Worm (Caenorhabditis elegans): Measurements from ENCODE around the gene hpo-25.

Gene hpo-25

DNA sequence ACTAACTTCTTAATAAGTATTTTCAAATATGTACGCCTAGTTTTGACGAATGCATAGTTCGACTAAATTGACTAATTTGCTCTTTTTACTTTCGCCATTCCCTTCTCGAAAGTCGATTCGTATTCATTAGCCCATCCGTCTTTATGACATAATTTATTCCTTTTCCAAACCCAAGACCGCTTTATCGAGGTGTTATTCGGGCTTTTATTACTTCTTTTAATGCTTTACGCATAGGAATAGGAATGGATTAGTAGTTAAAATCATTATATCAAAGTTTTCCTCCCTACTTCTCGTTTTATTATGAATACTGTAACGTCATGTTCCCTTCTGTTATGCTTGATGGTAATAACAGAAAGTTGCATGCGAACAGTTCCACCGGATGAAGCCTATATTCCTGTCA, 5.9 kb downstream of the hpo-25 start, which contains the start of gene F16G10.2:
Gene F16G10.2, plus strand, starts transcription at position 301 of the 400 bp plus-strand sequence.
- TF ChIP-seq xbp-1 (tag; optimal IDR thresholded peaks at IDR 0.05) = no peak
- TF ChIP-seq C16A3.4 (tag; optimal IDR thresholded peaks at IDR 0.05) = no peak
- TF ChIP-seq fkh-10 (GFP tag; optimal IDR thresholded peaks at IDR 0.05) = no peak
- TF ChIP-seq unc-86 (tag; optimal IDR thresholded peaks at IDR 0.05) = no peak
- TF ChIP-seq sox-4 (tag; optimal IDR thresholded peaks at IDR 0.05) = no peak
- TF ChIP-seq snpc-4 (tag; optimal IDR thresholded peaks at IDR 0.05) = no peak
- no peak for TF ChIP-seq egl-27 (tag; optimal IDR thresholded peaks at IDR 0.05)
- no peak for TF ChIP-seq efl-3 (GFP tag; optimal IDR thresholded peaks at IDR 0.05)
- TF ChIP-seq nhr-77 (tag; optimal IDR thresholded peaks at IDR 0.05) = no peak
- no peak for TF ChIP-seq pax-3 (tag; optimal IDR thresholded peaks at IDR 0.05)
- no peak for TF ChIP-seq nhr-19 (GFP tag; conservative IDR thresholded peaks at IDR 0.05)
- no peak for TF ChIP-seq nhr-20 (tag; optimal IDR thresholded peaks at IDR 0.05)
- TF ChIP-seq ceh-88 (GFP tag; IDR thresholded peaks at IDR 0.05) = no peak
- TF ChIP-seq mdl-1 (tag; optimal IDR thresholded peaks at IDR 0.05) = no peak
- no peak for TF ChIP-seq aly-2 (tag; optimal IDR thresholded peaks at IDR 0.05)
- no peak for TF ChIP-seq ets-5 (GFP tag; IDR thresholded peaks at IDR 0.05)
- no peak for TF ChIP-seq tlp-1 (tag; optimal IDR thresholded peaks at IDR 0.05)
- TF ChIP-seq unc-62 (GFP tag; optimal IDR thresholded peaks at IDR 0.05) = no peak
- TF ChIP-seq C04F5.9 (tag; optimal IDR thresholded peaks at IDR 0.05) = no peak

- TF ChIP-seq nhr-85 (tag) = no peak
- no peak for TF ChIP-seq ces-1 (GFP tag; optimal IDR thresholded peaks at IDR 0.05)
- no peak for TF ChIP-seq nhr-20 (tag; optimal IDR thresholded peaks at IDR 0.05)
- no peak for TF ChIP-seq dpl-1 (GFP tag; optimal IDR thresholded peaks at IDR 0.05)
- TF ChIP-seq snpc-4 (tag; optimal IDR thresholded peaks at IDR 0.05) = no peak
- TF ChIP-seq ceh-63 (GFP tag; optimal IDR thresholded peaks at IDR 0.05) = no peak
- no peak for TF ChIP-seq C34B4.2 (tag; optimal IDR thresholded peaks at IDR 0.05)
- TF ChIP-seq egl-13 (tag; optimal IDR thresholded peaks at IDR 0.05) = no peak
Observed at ce11 chrII:2377751-2378150, 8.7 kb downstream of the hpo-25 start, which contains the start of gene F16G10.6. TSS of gene F16G10.6 (minus strand) at chrII:2377851.

- no peak for TF ChIP-seq Y116A8C.19 (tag; optimal IDR thresholded peaks at IDR 0.05; ENCODE audit: borderline replicate concordance)
- TF ChIP-seq C34B4.2 (tag; optimal IDR thresholded peaks at IDR 0.05) = no peak
- no peak for TF ChIP-seq efl-1 (optimal IDR thresholded peaks at IDR 0.05)
- peak in 1 of 2 experiments; percentile 80 for TF ChIP-seq efl-1 (GFP tag; optimal IDR thresholded peaks at IDR 0.05 in 1 of 2)
- no peak for TF ChIP-seq hlh-17 (GFP tag; optimal IDR thresholded peaks at IDR 0.05; ENCODE audit: borderline replicate concordance)
- peak in 1 of 2 experiments; percentile 8 for TF ChIP-seq mdl-1 (tag; optimal IDR thresholded peaks at IDR 0.05)
- TF ChIP-seq aha-1 (tag; optimal IDR thresholded peaks at IDR 0.05) = no peak
- TF ChIP-seq nhr-77 (tag; optimal IDR thresholded peaks at IDR 0.05) = no peak
- peak; percentile 90 for TF ChIP-seq pax-3 (tag; optimal IDR thresholded peaks at IDR 0.05)
- TF ChIP-seq nhr-90 (tag; optimal IDR thresholded peaks at IDR 0.05; ENCODE audit: poor library complexity) = peak; percentile 59
- TF ChIP-seq unc-130 (tag; optimal IDR thresholded peaks at IDR 0.05) = no peak
- TF ChIP-seq isw-1 (GFP tag; IDR thresholded peaks at IDR 0.05) = no peak
- no peak for TF ChIP-seq nhr-28 (tag; optimal IDR thresholded peaks at IDR 0.05)
- TF ChIP-seq snpc-4 (tag; optimal IDR thresholded peaks at IDR 0.05) = no peak
- TF ChIP-seq blmp-1 (tag; optimal IDR thresholded peaks at IDR 0.05) = no peak
- TF ChIP-seq unc-62 (GFP tag; optimal IDR thresholded peaks at IDR 0.05) = no peak
- no peak for TF ChIP-seq fkh-8 (tag; optimal IDR thresholded peaks at IDR 0.05)
- peak; percentile 34 for TF ChIP-seq hpl-2 (GFP tag; optimal IDR thresholded peaks at IDR 0.05)
- no peak for TF ChIP-seq ceh-8 (GFP tag; optimal IDR thresholded peaks at IDR 0.05)
- TF ChIP-seq jun-1 (tag; optimal IDR thresholded peaks at IDR 0.05) = peak; percentile 92
- no peak for TF ChIP-seq lin-39 (tag; optimal IDR thresholded peaks at IDR 0.05)
- TF ChIP-seq egl-13 (tag; optimal IDR thresholded peaks at IDR 0.05) = peak; percentile 94
- TF ChIP-seq ama-1 (optimal IDR thresholded peaks at IDR 0.05) = no peak
- TF ChIP-seq lsy-2 (tag; optimal IDR thresholded peaks at IDR 0.05) = peak; percentile 46 to 85
- TF ChIP-seq vab-15 (tag; optimal IDR thresholded peaks at IDR 0.05) = no peak
- TF ChIP-seq lin-13 (GFP tag; optimal IDR thresholded peaks at IDR 0.05) = no peak
- no peak for TF ChIP-seq ets-5 (GFP tag; IDR thresholded peaks at IDR 0.05)
- no peak for TF ChIP-seq sptf-1 (tag; optimal IDR thresholded peaks at IDR 0.05)
- TF ChIP-seq zag-1 (tag; optimal IDR thresholded peaks at IDR 0.05) = no peak
- no peak for TF ChIP-seq efl-3 (GFP tag; optimal IDR thresholded peaks at IDR 0.05)
- peak; percentile 65 for TF ChIP-seq nhr-71 (tag; optimal IDR thresholded peaks at IDR 0.05)
- TF ChIP-seq sox-4 (tag; optimal IDR thresholded peaks at IDR 0.05) = no peak
- no peak for TF ChIP-seq fkh-4 (tag; optimal IDR thresholded peaks at IDR 0.05; ENCODE audit: borderline replicate concordance)
- TF ChIP-seq unc-86 (tag; optimal IDR thresholded peaks at IDR 0.05) = no peak
- TF ChIP-seq mef-2 (tag; optimal IDR thresholded peaks at IDR 0.05) = no peak
Observed at ce11 chrII:2378465-2379009, 9.5 kb downstream of the hpo-25 start.
